Worm (Caenorhabditis elegans): ENCODE data around the gene taf-7.1.

DNA sequence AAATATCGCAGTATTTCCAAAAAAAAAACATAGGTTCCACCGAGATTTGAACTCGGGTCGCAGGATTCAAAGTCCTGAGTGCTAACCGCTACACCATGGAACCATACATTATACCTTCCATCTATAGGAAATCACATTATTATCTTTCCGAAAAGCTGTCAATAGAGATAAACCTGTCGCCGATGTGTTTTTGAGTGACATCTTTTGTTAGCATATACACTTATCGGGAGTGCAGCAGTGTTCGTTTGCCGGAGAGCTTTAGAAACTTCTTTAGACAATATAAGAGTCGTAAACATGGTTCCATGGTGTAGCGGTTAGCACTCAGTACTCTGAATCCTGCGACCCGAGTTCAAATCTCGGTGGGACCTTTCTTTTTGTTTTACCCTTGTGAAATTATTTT, 34.9 kb upstream of the taf-7.1 start:
- no peak for TF ChIP-seq klf-2 (GFP tag; conservative IDR thresholded peaks at IDR 0.05)
- TF ChIP-seq ref-1 (GFP tag; conservative IDR thresholded peaks at IDR 0.05): no peak
- no peak for TF ChIP-seq med-1 (GFP tag; optimal IDR thresholded peaks at IDR 0.05; ENCODE audit: insufficient read depth)
- no peak for TF ChIP-seq flt-1 (GFP tag; IDR thresholded peaks at IDR 0.05)
- no peak for TF ChIP-seq tab-1 (GFP tag; IDR thresholded peaks at IDR 0.05)
- TF ChIP-seq ztf-29 (GFP tag; IDR thresholded peaks at IDR 0.05): no peak
- no peak for TF ChIP-seq T22C8.4 (GFP tag; IDR thresholded peaks at IDR 0.05)
- TF ChIP-seq cog-1 (tag; optimal IDR thresholded peaks at IDR 0.05): no peak
- TF ChIP-seq ztf-23 (GFP tag; IDR thresholded peaks at IDR 0.05): no peak
